Worm (Caenorhabditis elegans) whole organism, L4/young adult: ENCODE results near the gene Y47D7A.12.

Experiments
- W03F9.2 ChIP-seq: fragments of 150-350 bp; optimal IDR thresholded peaks from 2 replicates; lab custom pipeline; 2014; ENCODE audit warnings: missing biosample characterization, missing genetic modification characterization
- him-1 ChIP-seq: sonication (generic microtip); optimal IDR thresholded peaks from 2 replicates; lab custom pipeline; 2016; ENCODE audit warnings: missing genotype, missing genetic modification reagents, missing genetic modification characterization, missing compliant biosample characterization

DNA sequence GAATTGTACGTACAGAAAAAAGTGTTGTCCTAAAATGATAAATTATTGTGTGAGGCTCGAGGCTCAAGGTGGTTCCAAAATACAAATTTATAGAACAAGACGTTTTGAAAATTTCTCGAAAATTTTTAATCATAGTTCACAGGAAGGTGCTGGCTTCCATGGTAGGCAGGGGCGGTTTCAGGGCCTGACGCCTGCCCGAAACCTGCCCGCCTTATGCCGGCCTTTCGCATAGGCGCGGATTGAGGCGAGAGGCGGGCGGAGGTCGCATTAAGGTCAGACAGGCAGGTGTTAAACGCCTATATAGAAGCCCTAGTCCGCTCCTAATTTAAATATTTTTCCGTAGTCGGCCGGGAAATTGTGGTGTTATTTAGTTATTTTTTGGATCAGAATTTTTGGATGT lies 6.4 kb downstream of the Y47D7A.12 start:
- no peak for TF ChIP-seq W03F9.2 (tag; lab: Kevin White, UChicago)
- no peak for TF ChIP-seq him-1 (tag; lab: Kevin White, UChicago)
